Worm (Caenorhabditis elegans): Measurements from ENCODE around the gene ugt-53.

- TF ChIP-seq nhr-237 (tag; optimal IDR thresholded peaks at IDR 0.05) (no peak), snpc-4 (tag; optimal IDR thresholded peaks at IDR 0.05) (no peak), lin-32 (GFP tag; optimal IDR thresholded peaks at IDR 0.05) (no peak), unc-39 (tag; optimal IDR thresholded peaks at IDR 0.05) (no peak), pha-4 (tag; optimal IDR thresholded peaks at IDR 0.05) (no peak), ztf-11 (tag; optimal IDR thresholded peaks at IDR 0.05) (no peak), ces-1 (GFP tag; optimal IDR thresholded peaks at IDR 0.05) (no peak), unc-62 (GFP tag; optimal IDR thresholded peaks at IDR 0.05) (no peak), nhr-76 (tag; optimal IDR thresholded peaks at IDR 0.05) (no peak)
These were observed 27.4 kb upstream of the ugt-53 start, which contains the start of gene srh-36 for ce11 chrV:2821618-2822272.

All from whole organism, mixed stage, embryonic.